Fruit fly (Drosophila melanogaster) Kc167 (cell line): ENCODE measurements around the gene Pkd2.

Experiments used
- Myc ChIP-seq: fragments of >200 bp; optimal IDR thresholded peaks from 2 replicates; lab custom pipeline; 2017; ENCODE audit warnings: missing external identifiers
- psq ChIP-seq: fragments of >200 bp; optimal IDR thresholded peaks from 2 replicates; lab custom pipeline; 2017; ENCODE audit warnings: missing external identifiers
- ttk ChIP-seq: sonication (Bioruptor generic); optimal IDR thresholded peaks from 2 replicates; lab custom pipeline; 2017; ENCODE audit warnings: missing external identifiers

DNA sequence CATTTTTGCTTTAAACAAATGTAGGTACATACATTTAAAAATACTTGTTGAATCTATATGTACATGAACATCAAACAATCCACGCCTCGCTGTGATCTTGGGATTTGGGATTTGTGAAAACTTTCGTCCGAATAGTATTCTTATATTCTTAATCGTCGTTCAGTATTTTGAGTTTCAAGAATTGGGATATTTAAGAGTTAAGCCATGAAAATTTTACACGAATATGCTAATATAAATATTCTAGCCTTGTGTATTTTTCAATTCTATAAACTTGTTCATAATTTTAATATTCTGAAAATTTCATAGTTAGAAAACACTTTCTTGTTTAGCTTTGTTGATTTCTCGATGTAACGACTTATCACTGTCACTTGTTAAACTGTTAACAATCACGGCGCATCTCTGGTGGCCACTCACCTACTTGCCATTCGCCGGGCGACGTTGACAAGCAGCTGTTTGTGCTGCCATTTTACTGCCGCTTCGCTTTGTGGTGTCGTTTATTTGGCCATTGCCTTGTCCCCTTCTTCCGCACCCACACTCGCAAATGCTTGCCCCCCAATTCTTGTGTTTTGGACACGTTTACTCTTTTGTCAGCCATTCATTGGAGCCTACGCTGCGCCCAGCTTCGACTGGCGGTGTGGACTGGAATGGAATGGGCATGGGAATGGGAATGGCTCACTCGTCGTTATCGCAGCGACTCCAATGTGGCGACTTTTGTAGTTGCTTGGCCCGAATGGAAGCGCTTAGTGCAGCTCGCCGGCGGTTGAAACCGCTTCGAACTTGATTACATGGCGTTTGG, 38.1 kb downstream of the Pkd2 start:
- TF ChIP-seq psq (lab: Kevin White, UChicago) (no peak), ttk (lab: Kevin White, UChicago) (no peak), Myc (lab: Kevin White, UChicago) (no peak)
